Worm (Caenorhabditis elegans): Measurements from ENCODE around the gene ZK792.5.

DNA sequence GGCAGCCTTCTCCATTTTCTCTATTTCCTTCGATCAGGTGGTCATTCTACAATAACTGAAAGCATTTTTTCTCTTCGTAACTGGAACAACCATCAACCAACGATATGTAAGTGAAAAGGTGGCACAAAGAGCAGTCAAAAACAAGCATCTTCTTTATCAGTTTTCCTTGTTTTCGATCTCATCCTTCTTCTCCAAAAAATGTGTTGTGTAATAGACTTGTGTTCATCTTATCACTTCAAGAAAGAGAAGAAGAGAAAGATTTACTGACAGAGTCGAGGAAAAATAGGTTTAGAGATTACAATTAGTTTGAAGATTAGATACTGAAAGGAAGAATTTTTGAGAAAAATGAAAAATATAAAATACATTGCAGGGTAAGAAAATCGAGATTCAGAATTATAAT is 42.6 kb downstream of the ZK792.5 start:
- TF ChIP-seq pax-1 (tag; optimal IDR thresholded peaks at IDR 0.05): no peak
- TF ChIP-seq ceh-30 (tag; optimal IDR thresholded peaks at IDR 0.05): no peak
- no peak for TF ChIP-seq ttx-3 (tag; optimal IDR thresholded peaks at IDR 0.05)
- TF ChIP-seq ceh-9 (tag; optimal IDR thresholded peaks at IDR 0.05): no peak
- TF ChIP-seq zip-5 (tag; optimal IDR thresholded peaks at IDR 0.05): no peak
- no peak for TF ChIP-seq ama-1 (optimal IDR thresholded peaks at IDR 0.05)
- TF ChIP-seq tbx-7 (tag; optimal IDR thresholded peaks at IDR 0.05): no peak
- no peak for TF ChIP-seq fkh-10 (GFP tag; optimal IDR thresholded peaks at IDR 0.05)
